Fruit fly (Drosophila melanogaster) whole organism, prepupa: Measurements from ENCODE around the gene CG9147.

Experiments
- Blimp-1 ChIP-seq: fragments of 200-800 bp; sonication (Bioruptor generic); optimal IDR thresholded peaks from 3 replicates; lab custom pipeline; 2017; ENCODE audit warnings: missing biosample characterization, missing genetic modification characterization, mild to moderate bottlenecking, moderate library complexity, missing genetic modification reagents
- CG10631 ChIP-seq: fragments of 200-800 bp; sonication (Bioruptor generic); optimal IDR thresholded peaks from 2 replicates; lab custom pipeline; 2016; ENCODE audit warnings: missing biosample characterization, missing genetic modification characterization
- CG10669 ChIP-seq: fragments of 200-800 bp; sonication (Bioruptor generic); optimal IDR thresholded peaks from 3 replicates; lab custom pipeline; 2018; ENCODE audit warnings: missing biosample characterization, mild to moderate bottlenecking, missing genetic modification characterization, moderate library complexity
- CG11294 ChIP-seq: fragments of 200-800 bp; sonication (Bioruptor generic); IDR thresholded peaks from 2 replicates; pipeline ENCODE4 v1.3.6; 2022; ENCODE audit warnings: missing biosample characterization, missing genetic modification characterization
- CG11762 ChIP-seq: fragments of 200-800 bp; sonication (Bioruptor generic); optimal IDR thresholded peaks from 3 replicates; lab custom pipeline; 2016; ENCODE audit warnings: missing biosample characterization, missing genetic modification characterization; ENCODE audit not compliant: insufficient read depth
- CG15336 ChIP-seq: fragments of 200-800 bp; sonication (Bioruptor generic); IDR thresholded peaks from 2 replicates; pipeline ENCODE4 v1.3.6; 2022; ENCODE audit warnings: missing biosample characterization, missing genetic modification characterization
- CG1621 ChIP-seq: fragments of 200-800 bp; sonication (Bioruptor generic); optimal IDR thresholded peaks from 3 replicates; lab custom pipeline; 2018; ENCODE audit warnings: missing biosample characterization, mild to moderate bottlenecking, missing genetic modification characterization
- CG16779 ChIP-seq: fragments of 200-800 bp; sonication (Bioruptor generic); optimal IDR thresholded peaks from 3 replicates; lab custom pipeline; 2017; ENCODE audit warnings: missing biosample characterization, mild to moderate bottlenecking, missing genetic modification characterization
- CG3032 ChIP-seq: fragments of 200-800 bp; optimal IDR thresholded peaks from 2 replicates; lab custom pipeline; 2019; ENCODE audit warnings: missing biosample characterization, mild to moderate bottlenecking, missing genetic modification characterization, moderate library complexity
- CG32006 ChIP-seq: fragments of 200-800 bp; sonication (Bioruptor generic); optimal IDR thresholded peaks from 3 replicates; lab custom pipeline; 2017; ENCODE audit warnings: missing biosample characterization, mild to moderate bottlenecking, missing genetic modification characterization
- CG34406 ChIP-seq: fragments of 200-800 bp; sonication (Bioruptor generic); optimal IDR thresholded peaks from 3 replicates; lab custom pipeline; 2016; ENCODE audit warnings: missing biosample characterization, missing genetic modification characterization
- CG3919 ChIP-seq: fragments of 200-800 bp; sonication (Bioruptor generic); optimal IDR thresholded peaks from 3 replicates; lab custom pipeline; 2016; ENCODE audit warnings: missing biosample characterization, missing genetic modification characterization
- CG4318 ChIP-seq: fragments of 200-800 bp; sonication (Bioruptor generic); optimal IDR thresholded peaks from 3 replicates; lab custom pipeline; 2017; ENCODE audit warnings: missing biosample characterization, mild to moderate bottlenecking, missing genetic modification characterization
- CG6276 ChIP-seq: fragments of 200-800 bp; sonication (Bioruptor generic); optimal IDR thresholded peaks from 2 replicates; lab custom pipeline; 2017; ENCODE audit warnings: missing biosample characterization, mild to moderate bottlenecking, missing genetic modification characterization
- CG6792 ChIP-seq: fragments of 200-800 bp; sonication (Bioruptor generic); optimal IDR thresholded peaks from 3 replicates; lab custom pipeline; 2016; ENCODE audit warnings: missing biosample characterization, missing genetic modification characterization
- CG6808 ChIP-seq: fragments of 200-800 bp; sonication (Bioruptor generic); optimal IDR thresholded peaks from 3 replicates; lab custom pipeline; 2017; ENCODE audit warnings: missing biosample characterization, missing genetic modification characterization, mild to moderate bottlenecking, moderate library complexity, missing genetic modification reagents
- CG6854 ChIP-seq: fragments of 200-800 bp; sonication (Bioruptor generic); optimal IDR thresholded peaks from 2 replicates; lab custom pipeline; 2017; ENCODE audit warnings: missing biosample characterization, mild to moderate bottlenecking, missing genetic modification characterization
- CG8319 ChIP-seq: fragments of 200-800 bp; sonication (Bioruptor generic); optimal IDR thresholded peaks from 3 replicates; lab custom pipeline; 2016; ENCODE audit warnings: missing biosample characterization, missing genetic modification characterization
- CG8632 ChIP-seq: fragments of 200-800 bp; sonication (Bioruptor generic); optimal IDR thresholded peaks from 3 replicates; lab custom pipeline; 2016; ENCODE audit warnings: missing biosample characterization, missing genetic modification characterization
- Eip75B ChIP-seq: fragments of 200-800 bp; sonication (Bioruptor generic); optimal IDR thresholded peaks from 3 replicates; lab custom pipeline; 2016; ENCODE audit warnings: missing biosample characterization, missing genetic modification characterization
- Ets21C ChIP-seq: fragments of 200-800 bp; sonication (Bioruptor generic); optimal IDR thresholded peaks from 3 replicates; lab custom pipeline; 2016; ENCODE audit warnings: missing biosample characterization, missing genetic modification characterization
- Ets96B ChIP-seq: fragments of 200-800 bp; optimal IDR thresholded peaks from 2 replicates; lab custom pipeline; 2019; ENCODE audit warnings: missing biosample characterization, mild to moderate bottlenecking, missing genetic modification characterization, moderate library complexity
- Gug ChIP-seq: fragments of 200-800 bp; sonication (Bioruptor generic); IDR thresholded peaks from 2 replicates; pipeline ENCODE4 v1.3.6; 2022; ENCODE audit warnings: missing biosample characterization, missing genetic modification characterization
- Hr38 ChIP-seq: sonication (Bioruptor generic); optimal IDR thresholded peaks from 2 replicates; lab custom pipeline; 2016; ENCODE audit warnings: missing biosample characterization, missing genetic modification characterization
- Hr39 ChIP-seq: fragments of 200-800 bp; sonication (Bioruptor generic); optimal IDR thresholded peaks from 2 replicates; lab custom pipeline; 2016; ENCODE audit warnings: missing biosample characterization, missing genetic modification characterization
- Lpt ChIP-seq: fragments of 200-800 bp; sonication (Bioruptor generic); optimal IDR thresholded peaks from 3 replicates; lab custom pipeline; 2016; ENCODE audit warnings: missing biosample characterization, missing genetic modification characterization
- Met ChIP-seq: fragments of 200-800 bp; sonication (Bioruptor generic); optimal IDR thresholded peaks from 3 replicates; lab custom pipeline; 2016; ENCODE audit warnings: missing biosample characterization, missing genetic modification characterization
- Smox ChIP-seq: fragments of 200-800 bp; sonication (Bioruptor generic); optimal IDR thresholded peaks from 3 replicates; lab custom pipeline; 2016; ENCODE audit warnings: missing biosample characterization, missing genetic modification characterization
- Sox102F ChIP-seq: fragments of 200-800 bp; sonication (Bioruptor generic); optimal IDR thresholded peaks from 2 replicates; lab custom pipeline; 2016; ENCODE audit warnings: missing biosample characterization, mild to moderate bottlenecking, missing genetic modification characterization
- Sox15 ChIP-seq: fragments of 200-800 bp; sonication (Bioruptor generic); optimal IDR thresholded peaks from 3 replicates; lab custom pipeline; 2016; ENCODE audit warnings: missing biosample characterization, missing genetic modification characterization
- acj6 ChIP-seq: fragments of 200-800 bp; sonication (Bioruptor generic); optimal IDR thresholded peaks from 3 replicates; lab custom pipeline; 2016; ENCODE audit warnings: missing biosample characterization, missing genetic modification characterization
- cyc ChIP-seq: fragments of 200-800 bp; sonication (Bioruptor generic); optimal IDR thresholded peaks from 3 replicates; lab custom pipeline; 2016; ENCODE audit warnings: missing biosample characterization, missing genetic modification characterization
- dac ChIP-seq: fragments of 200-800 bp; sonication (Bioruptor generic); optimal IDR thresholded peaks from 2 replicates; lab custom pipeline; 2017; ENCODE audit warnings: missing biosample characterization, mild to moderate bottlenecking, missing genetic modification characterization
- dsx ChIP-seq: fragments of 200-800 bp; optimal IDR thresholded peaks from 3 replicates; lab custom pipeline; 2019; ENCODE audit warnings: missing biosample characterization, mild to moderate bottlenecking, missing genetic modification characterization, moderate library complexity; ENCODE audit not compliant: poor library complexity, severe bottlenecking
- eg ChIP-seq: fragments of 200-800 bp; sonication (Bioruptor generic); IDR thresholded peaks from 3 replicates; pipeline ENCODE4 v1.3.6; 2022; ENCODE audit warnings: missing biosample characterization, missing genetic modification characterization
- esn ChIP-seq: fragments of 200-800 bp; sonication (Bioruptor generic); optimal IDR thresholded peaks from 2 replicates; lab custom pipeline; 2016; ENCODE audit warnings: missing biosample characterization, mild to moderate bottlenecking, missing genetic modification characterization, moderate library complexity
- fd59A ChIP-seq: fragments of 200-800 bp; sonication (Bioruptor generic); optimal IDR thresholded peaks from 2 replicates; lab custom pipeline; 2017; ENCODE audit warnings: missing biosample characterization, mild to moderate bottlenecking, missing genetic modification characterization, missing genetic modification reagents
- fd85E ChIP-seq: fragments of 200-800 bp; sonication (Bioruptor generic); optimal IDR thresholded peaks from 3 replicates; lab custom pipeline; 2016; ENCODE audit warnings: missing biosample characterization, missing genetic modification characterization
- lz ChIP-seq: fragments of 200-800 bp; sonication (Bioruptor generic); optimal IDR thresholded peaks from 3 replicates; lab custom pipeline; 2016; ENCODE audit warnings: missing biosample characterization, missing genetic modification characterization
- net ChIP-seq: fragments of 200-800 bp; sonication (Bioruptor generic); optimal IDR thresholded peaks from 3 replicates; lab custom pipeline; 2016; ENCODE audit warnings: missing biosample characterization, missing genetic modification characterization
- pdm3 ChIP-seq: fragments of 200-800 bp; sonication (Bioruptor generic); optimal IDR thresholded peaks from 3 replicates; lab custom pipeline; 2016; ENCODE audit warnings: missing biosample characterization, missing genetic modification characterization
- salr ChIP-seq, 2 experiments: fragments of 200-800 bp; sonication (Bioruptor generic); optimal IDR thresholded peaks; 3 replicates each; lab custom pipeline; 2016 to 2018; ENCODE audit warnings: missing biosample characterization in 2 of 2, missing genetic modification characterization in 2 of 2, mild to moderate bottlenecking in 1 of 2
- spab ChIP-seq: fragments of 200-800 bp; sonication (Bioruptor generic); optimal IDR thresholded peaks from 2 replicates; lab custom pipeline; 2017; ENCODE audit warnings: missing biosample characterization, mild to moderate bottlenecking, missing genetic modification characterization, missing genetic modification reagents
- ss ChIP-seq, 2 experiments: fragments of 200-800 bp; sonication (Bioruptor generic); optimal IDR thresholded peaks; 2 replicates in 1 of 2; 3 replicates in 1 of 2; lab custom pipeline; 2017 to 2018; ENCODE audit warnings: mild to moderate bottlenecking in 2 of 2, missing biosample characterization in 2 of 2, missing genetic modification characterization in 2 of 2, moderate library complexity in 1 of 2
- vri ChIP-seq: fragments of 200-800 bp; sonication (Bioruptor generic); optimal IDR thresholded peaks from 3 replicates; lab custom pipeline; 2016; ENCODE audit warnings: missing biosample characterization, mild to moderate bottlenecking, missing genetic modification characterization

The CG9147 gene

DNA sequence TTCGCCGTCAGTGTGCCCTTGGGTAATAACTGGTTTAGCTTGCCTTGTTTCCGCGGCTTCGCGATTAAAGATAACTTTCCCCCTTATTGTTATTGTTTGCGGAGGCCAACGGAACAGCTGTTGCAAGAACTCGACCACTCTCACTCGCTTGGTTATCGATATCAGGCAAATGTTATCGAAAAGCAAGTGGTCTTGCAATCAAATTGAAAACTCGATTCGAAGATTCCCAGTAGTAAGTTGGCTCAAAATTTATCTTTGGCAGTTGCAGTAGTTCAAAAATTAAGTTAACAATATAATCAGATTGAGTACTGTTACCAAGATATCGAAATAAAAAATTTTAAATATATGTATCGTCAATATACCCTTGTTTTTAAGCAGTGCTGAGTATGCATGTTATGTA lies at the start of gene CG9147, which contains the start of gene Fbw5 (continued):
- TF ChIP-seq CG11294 (GFP tag; lab: Robert Waterston, UW) (peak; percentile 99), vri (GFP tag; lab: Kevin White, UChicago) (peak; percentile 100), dsx (GFP tag; lab: Kevin White, UChicago) (peak; percentile 99), Ets96B (tag; lab: Kevin White, UChicago) (peak; percentile 100), CG10631 (GFP tag; lab: Kevin White, UChicago) (peak; percentile 100), acj6 (GFP tag; lab: Kevin White, UChicago) (peak; percentile 100), CG10669 (GFP tag; lab: Kevin White, UChicago) (peak; percentile 100), Lpt (GFP tag; lab: Kevin White, UChicago) (peak; percentile 99)

DNA sequence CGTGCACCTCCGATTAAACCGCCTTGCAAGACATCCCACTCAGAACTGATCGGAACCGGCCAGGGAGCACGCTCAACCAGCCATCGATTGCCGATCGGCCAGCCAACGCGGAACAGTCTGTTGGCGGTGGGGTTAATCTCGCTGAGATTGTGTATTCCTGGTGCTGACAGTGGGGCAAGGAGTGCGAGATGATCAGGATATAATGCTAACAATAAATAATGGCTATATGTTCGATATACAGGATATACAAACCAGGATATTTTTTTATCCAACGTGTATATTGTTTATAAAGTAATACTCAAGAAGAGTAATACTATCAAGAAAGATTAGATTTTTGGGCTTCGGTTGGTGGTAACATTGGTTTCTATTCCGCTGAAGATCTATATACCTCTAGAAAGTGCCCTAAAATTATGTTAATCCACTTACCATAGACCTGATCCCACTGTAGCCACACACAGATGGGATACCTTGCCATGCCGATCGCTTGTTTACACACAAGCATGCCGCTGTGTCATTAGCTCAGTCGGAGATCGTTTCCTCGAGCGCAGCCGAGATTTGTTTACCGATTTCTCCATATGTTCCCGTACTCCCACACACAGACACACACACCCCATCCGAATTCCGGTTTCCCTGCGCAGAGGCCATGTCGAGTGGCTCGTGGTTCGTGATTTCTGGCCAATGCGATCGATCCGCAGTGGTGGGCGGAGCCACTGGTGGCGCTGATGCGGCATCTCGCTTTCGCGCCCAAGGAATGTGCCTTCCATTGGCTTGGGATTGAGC lies 46.3 kb upstream of the CG9147 start, which contains the start of gene H2.0:
TSS of gene H2.0 (minus strand) at position 51 of the 780 bp plus-strand sequence.
- no peak for TF ChIP-seq Hr38 (GFP tag; lab: Kevin White, UChicago)
- TF ChIP-seq fd59A (GFP tag; lab: Kevin White, UChicago) = peak; percentile 64
- TF ChIP-seq ss (GFP tag; optimal IDR thresholded peaks at IDR 0.05; lab: Kevin White, UChicago) = peak; percentile 31 to 72
- peak; percentile 58 for TF ChIP-seq CG34406
- no peak for TF ChIP-seq CG3032 (tag; lab: Kevin White, UChicago)
- TF ChIP-seq vri (GFP tag; lab: Kevin White, UChicago) = peak; percentile 51
- TF ChIP-seq CG4318 (GFP tag; lab: Kevin White, UChicago) = peak; percentile 43
- peak; percentile 51 for TF ChIP-seq Eip75B (GFP tag; lab: Kevin White, UChicago)
- peak; percentile 75 for TF ChIP-seq lz (GFP tag; lab: Kevin White, UChicago)
- peak; percentile 64 for TF ChIP-seq cyc (GFP tag; lab: Kevin White, UChicago)
- peak in 1 of 2 experiments; percentile 64 for TF ChIP-seq salr (GFP tag; optimal IDR thresholded peaks at IDR 0.05; lab: Kevin White, UChicago)
- peak; percentile 69 for TF ChIP-seq Smox (GFP tag; lab: Kevin White, UChicago)
- TF ChIP-seq CG6854 (GFP tag; lab: Kevin White, UChicago) = no peak
- peak; percentile 79 for TF ChIP-seq esn
- peak; percentile 70 for TF ChIP-seq Ets96B (tag; lab: Kevin White, UChicago)
- peak; percentile 67 for TF ChIP-seq Ets21C (GFP tag; lab: Kevin White, UChicago)
- TF ChIP-seq Met (GFP tag; lab: Kevin White, UChicago) = peak; percentile 68
- TF ChIP-seq CG16779 (tag; lab: Kevin White, UChicago) = no peak
- peak; percentile 70 for TF ChIP-seq CG6792 (GFP tag; lab: Kevin White, UChicago)
- peak; percentile 68 for TF ChIP-seq Hr39
- peak; percentile 42 for TF ChIP-seq dac (GFP tag; lab: Kevin White, UChicago)
- no peak for TF ChIP-seq fd85E (GFP tag; lab: Kevin White, UChicago)
- no peak for TF ChIP-seq Gug (GFP tag; lab: Robert Waterston, UW)
- peak; percentile 53 for TF ChIP-seq pdm3 (GFP tag; lab: Kevin White, UChicago)
- TF ChIP-seq Sox15 = peak; percentile 26
- TF ChIP-seq CG11762 (GFP tag; lab: Kevin White, UChicago) = peak; percentile 37
- TF ChIP-seq acj6 (GFP tag; lab: Kevin White, UChicago) = peak; percentile 68
- TF ChIP-seq CG6808 (GFP tag; lab: Kevin White, UChicago) = peak; percentile 59
- TF ChIP-seq Sox102F = peak; percentile 55
- peak; percentile 63 for TF ChIP-seq spab (GFP tag; lab: Kevin White, UChicago)
- 0 out of 3 replicates have a peak, but pooled peaks have one; percentile 8 for TF ChIP-seq eg (GFP tag; lab: Robert Waterston, UW)
- peak; percentile 68 for TF ChIP-seq CG15336 (GFP tag; lab: Robert Waterston, UW)
- TF ChIP-seq Blimp-1 (GFP tag; lab: Kevin White, UChicago) = peak; percentile 32
- TF ChIP-seq net (GFP tag; lab: Kevin White, UChicago) = peak; percentile 58
- peak; percentile 25 for TF ChIP-seq CG1621
- peak; percentile 59 for TF ChIP-seq CG6276
- TF ChIP-seq CG32006 (GFP tag; lab: Kevin White, UChicago) = peak; percentile 81
- TF ChIP-seq CG10631 (GFP tag; lab: Kevin White, UChicago) = peak; percentile 71
- TF ChIP-seq dsx (GFP tag; lab: Kevin White, UChicago) = no peak
- peak; percentile 49 for TF ChIP-seq Lpt (GFP tag; lab: Kevin White, UChicago)
- TF ChIP-seq CG8632 (GFP tag; lab: Kevin White, UChicago) = peak; percentile 55
- TF ChIP-seq CG8319 (GFP tag; lab: Kevin White, UChicago) = peak; percentile 28
- TF ChIP-seq CG3919 (GFP tag; lab: Kevin White, UChicago) = peak; percentile 81
- TF ChIP-seq CG11294 (GFP tag; lab: Robert Waterston, UW) = no peak
